Worm (Caenorhabditis elegans) whole organism, late embryonic: Measurements from ENCODE around the gene F28A12.3.

Experiments used
- ceh-2 ChIP-seq: sonication (generic microtip); optimal IDR thresholded peaks from 2 replicates; lab custom pipeline; 2016; ENCODE audit warnings: missing genotype, missing genetic modification characterization, missing compliant biosample characterization
- eyg-1 ChIP-seq: sonication (generic microtip); optimal IDR thresholded peaks from 2 replicates; lab custom pipeline; 2016; ENCODE audit warnings: missing genotype, missing genetic modification characterization, missing compliant biosample characterization
- hlh-8 ChIP-seq: sonication (generic microtip); optimal IDR thresholded peaks from 2 replicates; lab custom pipeline; 2016; ENCODE audit warnings: missing genotype, missing genetic modification characterization, missing compliant biosample characterization
- npax-4 ChIP-seq: sonication (generic microtip); optimal IDR thresholded peaks from 2 replicates; lab custom pipeline; 2016; ENCODE audit warnings: missing genetic modification characterization, missing compliant biosample characterization
- pha-4 ChIP-seq: fragments of 150-350 bp; optimal IDR thresholded peaks from 2 replicates; lab custom pipeline; 2018; ENCODE audit warnings: missing biosample characterization, missing genetic modification reagents, missing genetic modification characterization

ce11 chrV:8650365-8650764 is 9.2 kb upstream of the F28A12.3 start:
- no peak for TF ChIP-seq pha-4 (tag; lab: Kevin White, UChicago)
- no peak for TF ChIP-seq eyg-1
- no peak for TF ChIP-seq npax-4 (tag; lab: Kevin White, UChicago)
- no peak for TF ChIP-seq ceh-2 (tag; lab: Kevin White, UChicago)
- TF ChIP-seq hlh-8 (tag; lab: Kevin White, UChicago), result no peak
